Fruit fly (Drosophila melanogaster) whole organism, wandering third instar larva: Measurements from ENCODE around the gene Obp84a.

Source experiments
- Abd-B ChIP-seq: fragments of >200 bp; optimal IDR thresholded peaks from 2 replicates; lab custom pipeline; 2017; ENCODE audit warnings: missing biosample characterization, missing genetic modification characterization
- CG32264 ChIP-seq: fragments of 200-800 bp; sonication (Bioruptor generic); optimal IDR thresholded peaks from 2 replicates; lab custom pipeline; 2016; ENCODE audit warnings: missing biosample characterization, missing genetic modification characterization
- CG9705 ChIP-seq: fragments of 200-800 bp; sonication (Bioruptor generic); optimal IDR thresholded peaks from 2 replicates; lab custom pipeline; 2018; ENCODE audit warnings: missing biosample characterization, mild to moderate bottlenecking, missing genetic modification characterization
- CrebA ChIP-seq: fragments of 200-800 bp; sonication (Bioruptor generic); optimal IDR thresholded peaks from 2 replicates; lab custom pipeline; 2016; ENCODE audit warnings: missing biosample characterization, mild to moderate bottlenecking, missing genetic modification characterization, borderline replicate concordance
- Dfd ChIP-seq: fragments of >200 bp; optimal IDR thresholded peaks from 2 replicates; lab custom pipeline; 2017; ENCODE audit warnings: missing biosample characterization, missing genetic modification characterization
- Dif ChIP-seq: fragments of 200-275, 200-300 bp; sonication (Bioruptor generic); optimal IDR thresholded peaks from 2 replicates; lab custom pipeline; 2018; ENCODE audit warnings: missing biosample characterization, missing genetic modification characterization; ENCODE audit not compliant: partially characterized antibody
- GATAd ChIP-seq: sonication (Bioruptor generic); optimal IDR thresholded peaks from 2 replicates; lab custom pipeline; 2016; ENCODE audit warnings: missing biosample characterization, missing genetic modification characterization
- HLH106 ChIP-seq: fragments of 200-800 bp; optimal IDR thresholded peaks from 3 replicates; lab custom pipeline; 2019; ENCODE audit warnings: missing biosample characterization, mild to moderate bottlenecking, missing genetic modification characterization, moderate library complexity
- Hnf4 ChIP-seq: fragments of 200-800 bp; sonication (Bioruptor generic); optimal IDR thresholded peaks from 2 replicates; lab custom pipeline; 2016; ENCODE audit warnings: missing biosample characterization, mild to moderate bottlenecking, missing genetic modification characterization
- Hr78 ChIP-seq: fragments of >200 bp; optimal IDR thresholded peaks from 2 replicates; lab custom pipeline; 2017; ENCODE audit warnings: missing biosample characterization, missing genetic modification characterization
- Hr83 ChIP-seq: fragments of 200-300 bp; sonication (Bioruptor generic); optimal IDR thresholded peaks from 2 replicates; lab custom pipeline; 2016; ENCODE audit warnings: missing biosample characterization, mild to moderate bottlenecking, missing genetic modification characterization, moderate library complexity; ENCODE audit not compliant: poor library complexity, severe bottlenecking
- Jra ChIP-seq: sonication (Bioruptor generic); optimal IDR thresholded peaks from 2 replicates; lab custom pipeline; 2016; ENCODE audit warnings: missing biosample characterization, missing genetic modification characterization
- Mio ChIP-seq: sonication (Bioruptor generic); optimal IDR thresholded peaks from 2 replicates; lab custom pipeline; 2016; ENCODE audit warnings: missing biosample characterization, missing genetic modification characterization
- Myc ChIP-seq: fragments of >200 bp; optimal IDR thresholded peaks from 2 replicates; lab custom pipeline; 2017
- N ChIP-seq: fragments of >200 bp; optimal IDR thresholded peaks from 2 replicates; lab custom pipeline; 2018; ENCODE audit warnings: missing biosample characterization, missing external identifiers, missing genetic modification characterization
- OdsH ChIP-seq: fragments of 200-800 bp; sonication (Bioruptor generic); optimal IDR thresholded peaks from 2 replicates; lab custom pipeline; 2016; ENCODE audit warnings: missing biosample characterization, mild to moderate bottlenecking, missing genetic modification characterization
- Rel ChIP-seq, 2 experiments: fragments of 200-800 bp; sonication (Bioruptor generic) in 1 of 2; optimal IDR thresholded peaks; 2 replicates in 1 of 2; 3 replicates in 1 of 2; lab custom pipeline; 2016 to 2019; ENCODE audit warnings: mild to moderate bottlenecking in 2 of 2, missing biosample characterization in 2 of 2, missing genetic modification characterization in 2 of 2, moderate library complexity in 1 of 2
- Sp1 ChIP-seq: fragments of 200-800 bp; sonication (Bioruptor generic); optimal IDR thresholded peaks from 3 replicates; lab custom pipeline; 2019; ENCODE audit warnings: missing biosample characterization, mild to moderate bottlenecking, missing genetic modification characterization, moderate library complexity
- Vsx2 ChIP-seq: fragments of 200-300, 225-300 bp; sonication (Bioruptor generic); optimal IDR thresholded peaks from 2 replicates; lab custom pipeline; 2018; ENCODE audit warnings: missing biosample characterization, missing genetic modification characterization; ENCODE audit not compliant: partially characterized antibody
- br ChIP-seq: fragments of 200-800 bp; sonication (Bioruptor generic); optimal IDR thresholded peaks from 2 replicates; lab custom pipeline; 2016; ENCODE audit warnings: missing biosample characterization, missing genetic modification characterization
- brk ChIP-seq: fragments of 200-800 bp; sonication (Bioruptor generic); optimal IDR thresholded peaks from 2 replicates; lab custom pipeline; 2016; ENCODE audit warnings: missing biosample characterization, mild to moderate bottlenecking, missing genetic modification characterization
- dl ChIP-seq, 2 experiments: fragments of 175-275, 200-275 bp in 1 of 2; fragments of 200-275 bp in 1 of 2; sonication (Bioruptor generic); optimal IDR thresholded peaks; lab custom pipeline; 2018; ENCODE audit warnings: mild to moderate bottlenecking in 2 of 2, missing biosample characterization in 2 of 2, missing genetic modification characterization in 2 of 2, moderate library complexity in 2 of 2; ENCODE audit not compliant: partially characterized antibody in 2 of 2, insufficient read depth in 1 of 2
- dmrt93B ChIP-seq: fragments of 200-800 bp; sonication (Bioruptor generic); optimal IDR thresholded peaks from 2 replicates; lab custom pipeline; 2018; ENCODE audit warnings: missing biosample characterization, mild to moderate bottlenecking, missing genetic modification characterization
- dsf ChIP-seq: sonication (Bioruptor generic); optimal IDR thresholded peaks from 2 replicates; lab custom pipeline; 2016; ENCODE audit warnings: missing biosample characterization, missing genetic modification characterization, borderline replicate concordance
- ey ChIP-seq: fragments of 200-800 bp; sonication (Bioruptor generic); optimal IDR thresholded peaks from 2 replicates; lab custom pipeline; 2016; ENCODE audit warnings: missing biosample characterization, missing genetic modification characterization
- foxo ChIP-seq, 2 experiments: fragments of 200-800 bp; sonication (Bioruptor generic); optimal IDR thresholded peaks; 2 replicates in 1 of 2; 3 replicates in 1 of 2; lab custom pipeline; 2016 to 2017; ENCODE audit warnings: missing biosample characterization in 2 of 2, missing genetic modification characterization in 2 of 2
- fru ChIP-seq: fragments of 200-800 bp; sonication (Bioruptor generic); optimal IDR thresholded peaks from 3 replicates; lab custom pipeline; 2016; ENCODE audit warnings: missing biosample characterization, mild to moderate bottlenecking, missing genetic modification characterization
- h ChIP-seq: fragments of 200-800 bp; sonication (Bioruptor generic); optimal IDR thresholded peaks from 3 replicates; lab custom pipeline; 2016; ENCODE audit warnings: missing biosample characterization, mild to moderate bottlenecking, missing genetic modification characterization
- jim ChIP-seq: fragments of 175-275, 200-325 bp; sonication (Bioruptor generic); optimal IDR thresholded peaks from 2 replicates; lab custom pipeline; 2016; ENCODE audit warnings: missing biosample characterization, mild to moderate bottlenecking, missing genetic modification characterization
- lola ChIP-seq: fragments of >200 bp; optimal IDR thresholded peaks from 2 replicates; lab custom pipeline; 2017; ENCODE audit warnings: missing biosample characterization, missing genetic modification characterization
- pan ChIP-seq: fragments of >200 bp; optimal IDR thresholded peaks from 2 replicates; lab custom pipeline; 2017
- psq ChIP-seq: fragments of 200-800 bp; sonication (Bioruptor generic); optimal IDR thresholded peaks from 3 replicates; lab custom pipeline; 2017; ENCODE audit warnings: missing biosample characterization, mild to moderate bottlenecking, missing genetic modification characterization, moderate library complexity
- rgr ChIP-seq: fragments of 200-800 bp; sonication (Bioruptor generic); optimal IDR thresholded peaks from 3 replicates; lab custom pipeline; 2016; ENCODE audit warnings: missing biosample characterization, mild to moderate bottlenecking, missing genetic modification characterization
- sage ChIP-seq: fragments of 200-800 bp; sonication (Bioruptor generic); optimal IDR thresholded peaks from 2 replicates; lab custom pipeline; 2016; ENCODE audit warnings: missing biosample characterization, mild to moderate bottlenecking, missing genetic modification characterization
- sv ChIP-seq: fragments of 200-800 bp; sonication (Bioruptor generic); optimal IDR thresholded peaks from 3 replicates; lab custom pipeline; 2016; ENCODE audit warnings: missing biosample characterization, missing genetic modification characterization
- tai ChIP-seq: sonication (Bioruptor generic); optimal IDR thresholded peaks from 2 replicates; lab custom pipeline; 2016; ENCODE audit warnings: missing biosample characterization, missing genetic modification characterization
- usp ChIP-seq: fragments of >200 bp; optimal IDR thresholded peaks from 2 replicates; lab custom pipeline; 2017; ENCODE audit warnings: missing biosample characterization, missing genetic modification characterization
- woc ChIP-seq: sonication (Bioruptor generic); optimal IDR thresholded peaks from 2 replicates; lab custom pipeline; 2016; ENCODE audit warnings: missing biosample characterization, mild to moderate bottlenecking, missing genetic modification characterization

Gene Obp84a

DNA sequence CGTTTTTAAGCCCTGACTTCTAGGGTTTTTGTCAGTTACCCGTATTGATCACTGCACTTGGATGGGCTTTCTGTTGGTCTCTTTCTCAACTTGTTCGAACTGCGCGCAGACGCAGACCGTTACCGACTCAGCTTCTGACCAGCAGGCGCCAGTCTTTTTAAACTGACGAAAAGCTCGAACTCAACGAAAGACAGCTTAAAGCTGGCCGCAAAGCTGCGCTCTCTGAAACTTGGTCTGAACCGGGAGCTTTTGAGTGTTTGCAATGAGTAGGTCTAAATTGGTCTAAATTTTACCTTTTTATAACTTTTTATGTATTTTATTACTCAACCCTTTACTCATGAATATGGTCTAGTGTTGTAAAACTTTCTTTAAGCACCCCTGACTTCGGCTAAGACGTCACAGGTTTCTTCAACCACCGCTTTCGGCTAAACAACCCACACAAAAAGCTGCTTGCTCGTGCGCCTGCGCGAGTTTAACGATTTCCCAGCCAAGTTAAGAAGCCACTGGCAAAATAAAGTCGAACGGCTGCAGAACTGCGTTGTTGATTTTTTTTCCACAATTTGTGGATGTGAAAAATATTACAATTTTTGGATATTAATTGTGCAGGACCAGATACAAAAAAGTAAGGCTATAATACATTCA is 13.9 kb upstream of the Obp84a start, which contains the start of the genes Gld and Syt4:
TSS of gene Gld (minus strand) at position 137 of the 642 bp plus-strand sequence.
TSS of gene Syt4 (plus strand) at position 499 of the 642 bp plus-strand sequence.
- TF ChIP-seq CrebA (GFP tag; lab: Kevin White, UChicago) = no peak
- TF ChIP-seq Hr78 (GFP tag; lab: Kevin White, UChicago) = no peak
- TF ChIP-seq Rel (GFP tag; optimal IDR thresholded peaks at IDR 0.05; lab: Kevin White, UChicago) = no peak
- TF ChIP-seq Rel (tag; optimal IDR thresholded peaks at IDR 0.05; lab: Kevin White, UChicago) = no peak
- TF ChIP-seq dl (GFP tag; optimal IDR thresholded peaks at IDR 0.05; lab: Kevin White, UChicago; ENCODE audit: insufficient read depth in 1 of 2, partially characterized antibody in 2 of 2) = no peak
- no peak for TF ChIP-seq pan (lab: Kevin White, UChicago)
- TF ChIP-seq OdsH (GFP tag; lab: Kevin White, UChicago) = no peak
- no peak for TF ChIP-seq h (GFP tag; lab: Kevin White, UChicago)
- no peak for TF ChIP-seq tai (GFP tag; lab: Kevin White, UChicago)
- TF ChIP-seq N = no peak
- TF ChIP-seq ey (GFP tag; lab: Kevin White, UChicago) = no peak
- no peak for TF ChIP-seq GATAd (GFP tag; lab: Kevin White, UChicago)
- TF ChIP-seq Abd-B (GFP tag; lab: Kevin White, UChicago) = no peak
- TF ChIP-seq jim (GFP tag; lab: Kevin White, UChicago) = no peak
- TF ChIP-seq foxo (GFP tag; optimal IDR thresholded peaks at IDR 0.05; lab: Kevin White, UChicago) = no peak

DNA sequence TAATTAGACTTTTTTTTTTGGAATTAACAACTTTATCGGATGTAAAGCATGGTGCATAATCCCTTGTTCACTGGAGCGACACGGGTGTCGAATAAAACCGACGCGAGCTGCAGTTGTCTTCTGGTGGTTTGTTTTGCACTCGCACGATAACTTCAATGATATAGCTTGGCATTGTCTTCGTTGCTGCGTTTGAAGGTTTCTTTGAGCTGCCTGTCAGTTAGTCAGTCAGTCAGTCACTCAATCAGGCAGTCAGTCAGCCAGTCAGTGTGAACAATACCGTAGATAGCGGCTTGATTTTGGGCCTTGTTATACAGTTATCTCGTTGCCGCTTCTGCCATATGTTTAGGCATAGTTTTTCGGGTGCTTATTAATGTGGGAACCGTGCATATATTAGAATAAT is 7.8 kb upstream of the Obp84a start:
- no peak for TF ChIP-seq CrebA (GFP tag; lab: Kevin White, UChicago)
- TF ChIP-seq jim (GFP tag; lab: Kevin White, UChicago) = no peak
- no peak for TF ChIP-seq foxo (GFP tag; optimal IDR thresholded peaks at IDR 0.05; lab: Kevin White, UChicago)
- no peak for TF ChIP-seq ey (GFP tag; lab: Kevin White, UChicago)
- TF ChIP-seq Sp1 (GFP tag; lab: Kevin White, UChicago) = no peak
- TF ChIP-seq HLH106 (tag; lab: Kevin White, UChicago) = no peak
- no peak for TF ChIP-seq h (GFP tag; lab: Kevin White, UChicago)
- no peak for TF ChIP-seq dmrt93B (GFP tag; lab: Kevin White, UChicago)
- no peak for TF ChIP-seq CG32264 (GFP tag; lab: Kevin White, UChicago)
- TF ChIP-seq GATAd (GFP tag; lab: Kevin White, UChicago) = no peak

DNA sequence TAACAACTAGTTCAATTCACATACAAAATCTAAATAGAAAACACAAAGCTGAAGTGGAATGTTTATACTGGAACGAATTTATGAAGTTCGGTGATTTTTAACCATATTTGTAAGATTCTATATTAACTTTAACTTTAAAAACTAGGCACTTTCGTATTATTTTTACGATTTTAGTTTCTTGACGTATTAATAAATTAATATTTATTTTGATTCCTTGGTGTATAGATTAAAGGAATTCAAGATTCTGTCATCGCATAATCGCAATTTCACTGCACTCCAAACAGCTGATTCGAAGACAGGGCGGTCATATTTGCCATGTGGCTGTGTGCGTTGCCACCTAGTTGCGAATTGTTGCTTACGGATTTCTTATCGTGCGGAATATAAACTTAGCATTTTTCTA is 2.3 kb downstream of the Obp84a start, which contains the start of the genes CG1227 and Dtwd2:
TSS of gene CG1227 (minus strand) at position 279 of the 400 bp plus-strand sequence.
TSS of gene Dtwd2 (plus strand) at position 336 of the 400 bp plus-strand sequence.
- TF ChIP-seq Dfd (GFP tag; lab: Kevin White, UChicago) (no peak), OdsH (GFP tag; lab: Kevin White, UChicago) (peak; percentile 95), Dif (no peak), rgr (GFP tag; lab: Kevin White, UChicago) (peak; percentile 97), h (GFP tag; lab: Kevin White, UChicago) (peak; percentile 93), dmrt93B (GFP tag; lab: Kevin White, UChicago) (peak; percentile 88), CrebA (GFP tag; lab: Kevin White, UChicago) (peak; percentile 57), br (GFP tag; lab: Kevin White, UChicago) (peak; percentile 84), Sp1 (GFP tag; lab: Kevin White, UChicago) (peak; percentile 98), Hr83 (peak; percentile 9), psq (GFP tag; lab: Kevin White, UChicago) (peak; percentile 81), foxo (GFP tag; optimal IDR thresholded peaks at IDR 0.05; lab: Kevin White, UChicago) (peak; percentile 7 to 93), lola (GFP tag; lab: Kevin White, UChicago) (no peak), Abd-B (GFP tag; lab: Kevin White, UChicago) (no peak), dsf (GFP tag; lab: Kevin White, UChicago) (peak; percentile 70), CG9705 (GFP tag; lab: Kevin White, UChicago) (peak; percentile 96), Myc (no peak), Vsx2 (no peak), jim (GFP tag; lab: Kevin White, UChicago) (no peak), ey (GFP tag; lab: Kevin White, UChicago) (peak; percentile 83), fru (peak; percentile 88), Mio (GFP tag; lab: Kevin White, UChicago) (no peak), dl (GFP tag; optimal IDR thresholded peaks at IDR 0.05; lab: Kevin White, UChicago; ENCODE audit: insufficient read depth in 1 of 2, partially characterized antibody in 2 of 2) (no peak), CG32264 (GFP tag; lab: Kevin White, UChicago) (peak; percentile 70), sage (GFP tag; lab: Kevin White, UChicago) (peak; percentile 79), pan (lab: Kevin White, UChicago) (no peak), Rel (GFP tag; optimal IDR thresholded peaks at IDR 0.05; lab: Kevin White, UChicago) (peak; percentile 50), Rel (tag; optimal IDR thresholded peaks at IDR 0.05; lab: Kevin White, UChicago) (peak; percentile 90), GATAd (GFP tag; lab: Kevin White, UChicago) (peak; percentile 53), woc (GFP tag; lab: Kevin White, UChicago) (peak; percentile 82), Hnf4 (GFP tag; lab: Kevin White, UChicago) (peak; percentile 88), brk (GFP tag; lab: Kevin White, UChicago) (peak; percentile 95), sv (GFP tag; lab: Kevin White, UChicago) (peak; percentile 73), HLH106 (tag; lab: Kevin White, UChicago) (peak; percentile 98), Jra (peak; percentile 67), Hr78 (GFP tag; lab: Kevin White, UChicago) (no peak), usp (no peak), tai (GFP tag; lab: Kevin White, UChicago) (no peak)
